Fruit fly (Drosophila melanogaster) whole organism, adult: Measurements from ENCODE around the gene fru.

Experiments
- Hr96 ChIP-seq: fragments of 200-800 bp; sonication (Bioruptor generic); optimal IDR thresholded peaks from 2 replicates; lab custom pipeline; 2016; ENCODE audit warnings: missing biosample characterization, missing genetic modification characterization
- ovo ChIP-seq: fragments of 200-800 bp; sonication (Bioruptor generic); optimal IDR thresholded peaks from 2 replicates; lab custom pipeline; 2016; ENCODE audit warnings: missing biosample characterization, missing genetic modification characterization
- tj ChIP-seq: fragments of 200-800 bp; sonication (Bioruptor generic); optimal IDR thresholded peaks from 3 replicates; lab custom pipeline; 2017; ENCODE audit warnings: missing biosample characterization, mild to moderate bottlenecking, missing genetic modification characterization, moderate library complexity

dm6 chr3R:18507710-18508109, 37.7 kb downstream of the fru start:
- TF ChIP-seq tj (GFP tag; lab: Kevin White, UChicago) (no peak), Hr96 (no peak), ovo (GFP tag; lab: Kevin White, UChicago) (no peak)
